Worm (Caenorhabditis elegans): Measurements from ENCODE around the gene ctsa-2.

- TF ChIP-seq nfya-1 (tag; optimal IDR thresholded peaks at IDR 0.05): no peak
- TF ChIP-seq nhr-232 (tag; optimal IDR thresholded peaks at IDR 0.05): no peak
- TF ChIP-seq ama-1 (optimal IDR thresholded peaks at IDR 0.05): no peak
- no peak for TF ChIP-seq ceh-2 (tag; optimal IDR thresholded peaks at IDR 0.05)
- TF ChIP-seq madf-2 (tag; optimal IDR thresholded peaks at IDR 0.05): no peak
- TF ChIP-seq K09A11.1 (tag; optimal IDR thresholded peaks at IDR 0.05; ENCODE audit: insufficient read depth): no peak
- TF ChIP-seq mec-3 (tag; optimal IDR thresholded peaks at IDR 0.05; ENCODE audit: borderline replicate concordance): no peak
- TF ChIP-seq tbx-2 (tag; optimal IDR thresholded peaks at IDR 0.05): no peak
- TF ChIP-seq unc-86 (tag; optimal IDR thresholded peaks at IDR 0.05): no peak
Observed at ce11 chrX:6374451-6374850, 56.0 kb downstream of the ctsa-2 start, which contains the start of gene C03B1.1.
